Fruit fly (Drosophila melanogaster): ENCODE results near the gene CG43845.

CG43845 gene

DNA sequence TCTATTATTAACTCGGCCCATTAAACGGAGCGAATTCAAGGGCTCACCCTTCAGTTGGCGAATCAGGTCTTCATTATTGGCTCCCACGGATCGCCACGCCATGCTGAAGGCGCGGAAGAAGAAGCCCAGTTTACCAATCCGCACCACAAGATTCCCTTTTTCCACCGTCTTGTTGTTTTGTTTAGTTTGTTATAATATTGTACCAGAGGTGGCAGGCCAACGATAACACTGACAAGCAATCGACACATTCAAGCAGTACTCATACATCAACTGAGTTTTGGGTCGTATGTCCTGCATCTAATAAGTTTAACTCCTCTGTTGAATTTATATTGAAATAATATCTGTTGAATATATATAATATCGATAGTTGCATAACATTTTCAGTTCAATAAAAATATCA lies 31.2 kb upstream of the CG43845 start, which contains the start of gene Pcmt:
TSS of gene Pcmt (minus strand) at position 235 of the 400 bp plus-strand sequence.
- TF ChIP-seq tai (GFP tag; optimal IDR thresholded peaks at IDR 0.05), result no peak
- no peak for TF ChIP-seq woc (GFP tag; optimal IDR thresholded peaks at IDR 0.05)
- no peak for TF ChIP-seq jim (GFP tag; optimal IDR thresholded peaks at IDR 0.05)

DNA sequence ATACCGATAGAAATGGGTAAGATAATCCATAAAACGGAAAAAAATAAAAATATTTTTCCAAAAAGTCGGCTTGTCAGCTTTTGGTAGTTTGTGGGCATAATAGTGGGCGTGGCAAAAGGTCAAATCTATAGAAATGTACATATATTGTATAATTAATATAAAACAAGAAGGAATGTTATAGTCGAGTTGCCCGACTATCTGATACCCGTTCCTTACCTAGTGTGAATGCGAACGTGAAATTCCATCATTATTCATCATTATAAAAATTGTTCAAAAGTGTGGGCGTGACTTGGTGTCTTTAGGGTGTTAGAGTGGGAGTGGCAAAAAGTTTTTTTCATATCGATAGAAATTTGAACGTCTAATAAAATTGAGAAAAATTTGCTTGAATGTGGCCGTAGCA lies 28.7 kb upstream of the CG43845 start:
- no peak for TF ChIP-seq Hnf4 (GFP tag; optimal IDR thresholded peaks at IDR 0.05)
- no peak for TF ChIP-seq br (GFP tag; optimal IDR thresholded peaks at IDR 0.05)
- TF ChIP-seq N (GFP tag; optimal IDR thresholded peaks at IDR 0.05), result no peak
- no peak for TF ChIP-seq CG32264 (GFP tag; optimal IDR thresholded peaks at IDR 0.05)
- TF ChIP-seq Hr83 (GFP tag; optimal IDR thresholded peaks at IDR 0.05; ENCODE audit: poor library complexity, severe bottlenecking), result no peak
- no peak for TF ChIP-seq fru (GFP tag; optimal IDR thresholded peaks at IDR 0.05)
- TF ChIP-seq CG9705 (GFP tag; optimal IDR thresholded peaks at IDR 0.05), result no peak
- no peak for TF ChIP-seq Abd-B (GFP tag; optimal IDR thresholded peaks at IDR 0.05)
- no peak for TF ChIP-seq CrebA (GFP tag; optimal IDR thresholded peaks at IDR 0.05; ENCODE audit: borderline replicate concordance)
- TF ChIP-seq sage (GFP tag; optimal IDR thresholded peaks at IDR 0.05), result no peak
- no peak for TF ChIP-seq jim (GFP tag; optimal IDR thresholded peaks at IDR 0.05)
- TF ChIP-seq OdsH (GFP tag; optimal IDR thresholded peaks at IDR 0.05), result no peak
- no peak for TF ChIP-seq tai (GFP tag; optimal IDR thresholded peaks at IDR 0.05)
- no peak for TF ChIP-seq Vsx2 (GFP tag; optimal IDR thresholded peaks at IDR 0.05; ENCODE audit: partially characterized antibody)
- no peak for TF ChIP-seq Dfd (GFP tag; optimal IDR thresholded peaks at IDR 0.05)
- no peak for TF ChIP-seq h (GFP tag; optimal IDR thresholded peaks at IDR 0.05)
- TF ChIP-seq dl (GFP tag; optimal IDR thresholded peaks at IDR 0.05; ENCODE audit: insufficient read depth in 1 of 2, partially characterized antibody in 2 of 2), result no peak
- TF ChIP-seq usp (GFP tag; optimal IDR thresholded peaks at IDR 0.05), result no peak

DNA sequence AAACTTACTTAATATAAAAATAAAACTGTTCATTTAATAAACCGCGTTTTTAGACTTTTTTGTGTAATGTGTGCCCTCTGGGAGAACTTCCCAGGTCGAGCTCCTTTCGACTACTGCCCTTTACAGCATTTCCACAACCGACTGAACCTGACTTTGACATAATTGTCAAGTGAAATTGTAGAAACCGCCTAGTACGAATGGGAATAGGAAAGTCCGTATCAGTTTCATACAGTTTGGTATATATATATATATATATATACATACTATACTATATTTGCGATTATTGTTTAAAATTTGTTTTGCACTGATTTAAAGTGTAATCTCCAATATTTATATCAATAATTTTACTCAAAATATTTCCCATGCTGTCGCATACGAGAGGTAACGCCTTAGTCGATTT lies 28.1 kb upstream of the CG43845 start, which contains the start of gene mia:
TSS of gene mia (minus strand) at position 101 of the 400 bp plus-strand sequence.
- TF ChIP-seq Sp1 (GFP tag; optimal IDR thresholded peaks at IDR 0.05) (no peak), usp (GFP tag; optimal IDR thresholded peaks at IDR 0.05) (no peak), Abd-B (GFP tag; optimal IDR thresholded peaks at IDR 0.05) (no peak), brk (GFP tag; optimal IDR thresholded peaks at IDR 0.05) (no peak), h (GFP tag; optimal IDR thresholded peaks at IDR 0.05) (no peak), Dfd (GFP tag; optimal IDR thresholded peaks at IDR 0.05) (no peak), foxo (GFP tag; optimal IDR thresholded peaks at IDR 0.05) (no peak), psq (GFP tag; optimal IDR thresholded peaks at IDR 0.05) (no peak), pan (optimal IDR thresholded peaks at IDR 0.05) (no peak), CG32264 (GFP tag; optimal IDR thresholded peaks at IDR 0.05) (no peak), CG9705 (GFP tag; optimal IDR thresholded peaks at IDR 0.05) (no peak), tai (GFP tag; optimal IDR thresholded peaks at IDR 0.05) (no peak), dsf (GFP tag; optimal IDR thresholded peaks at IDR 0.05; ENCODE audit: borderline replicate concordance) (no peak), Jra (GFP tag; optimal IDR thresholded peaks at IDR 0.05) (no peak), rgr (GFP tag; optimal IDR thresholded peaks at IDR 0.05) (no peak), lola (GFP tag; optimal IDR thresholded peaks at IDR 0.05) (no peak), woc (GFP tag; optimal IDR thresholded peaks at IDR 0.05) (no peak), CrebA (GFP tag; optimal IDR thresholded peaks at IDR 0.05; ENCODE audit: borderline replicate concordance) (no peak), Hr78 (GFP tag; optimal IDR thresholded peaks at IDR 0.05) (no peak), ey (GFP tag; optimal IDR thresholded peaks at IDR 0.05) (no peak)

DNA sequence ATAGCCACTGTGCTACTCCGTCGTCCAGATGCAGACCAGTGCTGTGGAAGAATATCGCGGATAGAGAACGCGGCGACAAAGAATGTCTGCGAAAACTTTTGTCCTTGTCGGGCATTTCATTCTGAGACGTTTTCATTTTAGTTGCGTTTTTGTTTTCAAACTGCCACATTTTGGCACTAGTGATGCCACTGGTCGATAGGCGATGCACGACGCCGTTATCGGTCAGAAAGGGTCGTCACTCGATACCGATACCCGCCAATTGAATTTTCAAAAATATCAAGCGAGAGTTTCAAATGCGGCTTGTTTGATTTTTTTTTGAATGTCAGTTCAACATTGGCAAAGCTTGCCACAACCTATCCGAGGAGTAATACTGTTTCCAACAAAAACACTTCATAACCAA lies 27.5 kb upstream of the CG43845 start:
- no peak for TF ChIP-seq ey (GFP tag; optimal IDR thresholded peaks at IDR 0.05)
- no peak for TF ChIP-seq Dif (GFP tag; optimal IDR thresholded peaks at IDR 0.05; ENCODE audit: partially characterized antibody)
- no peak for TF ChIP-seq N (GFP tag; optimal IDR thresholded peaks at IDR 0.05)
- TF ChIP-seq br (GFP tag; optimal IDR thresholded peaks at IDR 0.05), result no peak
- no peak for TF ChIP-seq foxo (GFP tag; optimal IDR thresholded peaks at IDR 0.05)
- TF ChIP-seq dsf (GFP tag; optimal IDR thresholded peaks at IDR 0.05; ENCODE audit: borderline replicate concordance), result no peak
- TF ChIP-seq h (GFP tag; optimal IDR thresholded peaks at IDR 0.05), result no peak
- no peak for TF ChIP-seq CG9705 (GFP tag; optimal IDR thresholded peaks at IDR 0.05)
- no peak for TF ChIP-seq jim (GFP tag; optimal IDR thresholded peaks at IDR 0.05)
- no peak for TF ChIP-seq pan (optimal IDR thresholded peaks at IDR 0.05)
- no peak for TF ChIP-seq sage (GFP tag; optimal IDR thresholded peaks at IDR 0.05)
- no peak for TF ChIP-seq GATAd (GFP tag; optimal IDR thresholded peaks at IDR 0.05)
- TF ChIP-seq Vsx2 (GFP tag; optimal IDR thresholded peaks at IDR 0.05; ENCODE audit: partially characterized antibody), result no peak

Data from whole organism, wandering third instar larva.